Worm (Caenorhabditis elegans): Measurements from ENCODE around the gene nspd-5.

ce11 chrII:4874335-4874861 lies 14.2 kb upstream of the nspd-5 start, which contains the start of gene F11G11.15:
- no peak for TF ChIP-seq ama-1 (optimal IDR thresholded peaks at IDR 0.05)
- TF ChIP-seq ceh-13 (GFP tag; optimal IDR thresholded peaks at IDR 0.05): no peak
- TF ChIP-seq F13C5.2 (tag; optimal IDR thresholded peaks at IDR 0.05): no peak
- no peak for TF ChIP-seq pes-1 (GFP tag; IDR thresholded peaks at IDR 0.05)
- TF ChIP-seq scrt-1 (GFP tag; IDR thresholded peaks at IDR 0.05): no peak
- no peak for TF ChIP-seq ets-7 (tag; optimal IDR thresholded peaks at IDR 0.05)
- TF ChIP-seq sea-1 (GFP tag; conservative IDR thresholded peaks at IDR 0.05): no peak
- TF ChIP-seq hmbx-1 (tag; optimal IDR thresholded peaks at IDR 0.05): no peak
- no peak for TF ChIP-seq tbx-11 (GFP tag; IDR thresholded peaks at IDR 0.05)
- no peak for TF ChIP-seq flt-1 (GFP tag; IDR thresholded peaks at IDR 0.05)

Data from whole organism, early embryonic.